Worm (Caenorhabditis elegans): ENCODE data around the gene lin-15A.

Gene lin-15A

DNA sequence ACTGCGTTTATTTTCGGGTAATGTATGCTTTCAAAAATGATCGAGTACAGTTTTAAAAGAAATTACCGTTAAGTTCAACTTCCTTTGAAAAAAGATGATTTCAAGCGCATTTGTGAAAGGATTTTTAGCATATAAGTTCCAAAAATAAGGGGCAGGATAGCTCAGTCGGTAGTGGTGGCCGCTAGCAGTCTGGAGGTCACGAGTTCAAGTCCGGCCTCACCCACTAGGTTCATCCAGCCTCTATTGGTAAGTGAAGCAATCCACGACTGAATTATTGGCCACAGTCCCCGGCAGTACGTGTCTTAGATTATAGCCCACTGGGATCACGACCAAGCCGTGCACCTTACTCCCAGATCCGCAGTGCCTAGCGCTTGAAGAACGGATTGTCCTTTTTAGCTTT is 14.8 kb upstream of the lin-15A start:
- TF ChIP-seq fkh-10 (GFP tag; optimal IDR thresholded peaks at IDR 0.05) (no peak), fos-1 (tag; optimal IDR thresholded peaks at IDR 0.05) (no peak), ceh-82 (tag; optimal IDR thresholded peaks at IDR 0.05) (no peak), nhr-28 (tag; optimal IDR thresholded peaks at IDR 0.05) (no peak), egl-5 (tag; optimal IDR thresholded peaks at IDR 0.05) (no peak), hmg-11 (tag; optimal IDR thresholded peaks at IDR 0.05) (no peak), nhr-76 (tag; optimal IDR thresholded peaks at IDR 0.05) (no peak), unc-62 (GFP tag; optimal IDR thresholded peaks at IDR 0.05) (no peak), snpc-4 (tag; optimal IDR thresholded peaks at IDR 0.05) (no peak), ztf-11 (tag; optimal IDR thresholded peaks at IDR 0.05) (no peak), nhr-77 (tag; optimal IDR thresholded peaks at IDR 0.05) (no peak), zag-1 (tag; optimal IDR thresholded peaks at IDR 0.05) (no peak), nhr-23 (tag; optimal IDR thresholded peaks at IDR 0.05) (no peak), unc-39 (tag; optimal IDR thresholded peaks at IDR 0.05) (no peak), elt-3 (tag; optimal IDR thresholded peaks at IDR 0.05) (no peak)

DNA sequence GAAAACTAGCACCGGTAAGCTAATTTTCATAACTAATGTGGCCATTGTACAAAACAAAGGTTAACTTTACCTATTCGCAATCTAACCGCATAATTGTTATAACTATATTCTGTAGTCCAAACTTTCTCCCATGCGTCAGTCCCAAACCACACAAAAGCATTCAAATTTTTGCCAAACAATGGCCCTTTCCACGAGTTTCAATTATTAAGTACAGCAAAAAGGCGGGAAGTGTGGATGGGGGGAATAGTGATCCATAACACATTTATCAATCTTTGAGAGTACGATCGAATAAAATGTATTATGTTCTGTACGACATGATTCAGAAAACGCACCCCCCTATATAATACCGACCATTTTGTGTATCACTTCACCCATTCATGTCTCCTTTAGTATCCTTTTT is 13.4 kb upstream of the lin-15A start, which contains the start of gene ZK662.6:
Gene ZK662.6 (plus strand): TSS at position 301 of the 400 bp plus-strand sequence.
- TF ChIP-seq elt-3 (tag; optimal IDR thresholded peaks at IDR 0.05): no peak
- no peak for TF ChIP-seq unc-39 (tag; optimal IDR thresholded peaks at IDR 0.05)
- TF ChIP-seq fkh-10 (GFP tag; optimal IDR thresholded peaks at IDR 0.05): no peak
- no peak for TF ChIP-seq ceh-82 (tag; optimal IDR thresholded peaks at IDR 0.05)
- TF ChIP-seq zag-1 (tag; optimal IDR thresholded peaks at IDR 0.05): no peak
- TF ChIP-seq nhr-11 (tag; optimal IDR thresholded peaks at IDR 0.05): no peak
- TF ChIP-seq unc-62 (GFP tag; optimal IDR thresholded peaks at IDR 0.05): no peak
- TF ChIP-seq pha-4 (tag; optimal IDR thresholded peaks at IDR 0.05): no peak
- no peak for TF ChIP-seq hmg-11 (tag; optimal IDR thresholded peaks at IDR 0.05)
- TF ChIP-seq nhr-237 (tag; optimal IDR thresholded peaks at IDR 0.05): no peak
- no peak for TF ChIP-seq egl-27 (tag; optimal IDR thresholded peaks at IDR 0.05)
- no peak for TF ChIP-seq lsy-12 (tag; optimal IDR thresholded peaks at IDR 0.05)
- TF ChIP-seq mml-1 (tag; optimal IDR thresholded peaks at IDR 0.05): no peak
- TF ChIP-seq mdl-1 (tag; optimal IDR thresholded peaks at IDR 0.05): no peak
- TF ChIP-seq skn-1 (tag; optimal IDR thresholded peaks at IDR 0.05): no peak

DNA sequence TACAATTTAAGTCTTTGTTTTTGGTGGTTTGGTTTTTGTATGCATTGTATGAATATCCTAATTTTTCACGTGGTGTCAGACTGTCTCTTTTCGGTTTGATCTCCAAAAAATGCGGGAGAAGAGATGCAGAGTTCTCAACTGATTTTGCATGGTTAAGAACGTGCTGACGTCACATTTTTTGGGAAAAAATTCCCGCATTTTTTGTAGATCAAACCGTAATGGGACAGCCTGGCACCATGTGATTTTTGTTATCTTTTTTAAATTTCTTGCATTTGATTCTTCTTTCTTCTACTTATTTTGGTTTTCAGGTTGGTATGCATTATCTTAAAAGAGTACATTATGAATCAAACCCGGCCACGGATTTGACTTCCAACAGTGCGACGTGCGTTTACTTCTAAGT is 10.4 kb upstream of the lin-15A start, which contains the start of gene ZK662.5:
Gene ZK662.5 (plus strand): TSS at position 301 of the 400 bp plus-strand sequence.
- no peak for TF ChIP-seq mdl-1 (tag; optimal IDR thresholded peaks at IDR 0.05)
- TF ChIP-seq egl-27 (tag; optimal IDR thresholded peaks at IDR 0.05): no peak
- no peak for TF ChIP-seq nhr-12 (tag; optimal IDR thresholded peaks at IDR 0.05)
- TF ChIP-seq snpc-4 (tag; optimal IDR thresholded peaks at IDR 0.05): no peak
- no peak for TF ChIP-seq fos-1 (tag; optimal IDR thresholded peaks at IDR 0.05)

DNA sequence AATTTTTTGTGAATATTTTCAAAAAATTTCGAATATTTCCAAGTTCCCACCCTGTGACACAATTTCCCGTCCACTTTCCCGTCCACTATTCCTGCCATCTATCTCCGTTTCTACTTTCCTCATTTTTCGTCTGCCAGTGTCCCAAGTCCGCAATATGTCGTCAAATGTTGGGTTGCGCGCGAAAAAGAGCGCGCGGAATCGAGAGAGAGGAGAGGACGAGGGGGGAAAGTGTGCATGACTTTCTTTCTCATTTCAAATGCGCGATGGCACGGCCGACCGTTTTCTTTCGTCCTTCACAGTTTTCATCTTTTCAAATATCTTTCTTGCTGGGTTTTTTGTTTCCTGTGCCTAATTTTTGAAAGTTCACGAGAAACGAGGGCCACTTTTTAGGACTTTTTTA is 6.8 kb upstream of the lin-15A start:
- peak; percentile 62 for TF ChIP-seq sea-2 (GFP tag; optimal IDR thresholded peaks at IDR 0.05)
- no peak for TF ChIP-seq nhr-11 (tag; optimal IDR thresholded peaks at IDR 0.05)
- TF ChIP-seq eor-1 (tag; optimal IDR thresholded peaks at IDR 0.05): no peak
- TF ChIP-seq snpc-4 (tag; optimal IDR thresholded peaks at IDR 0.05): peak; percentile 74
- TF ChIP-seq lin-15B (tag; optimal IDR thresholded peaks at IDR 0.05): peak; percentile 98
- no peak for TF ChIP-seq ZK546.5 (tag; optimal IDR thresholded peaks at IDR 0.05)
- TF ChIP-seq elt-2 (tag; optimal IDR thresholded peaks at IDR 0.05): peak; percentile 24
- TF ChIP-seq nhr-237 (tag; optimal IDR thresholded peaks at IDR 0.05): no peak
- peak; percentile 46 for TF ChIP-seq hmg-11 (tag; optimal IDR thresholded peaks at IDR 0.05)
- TF ChIP-seq nhr-12 (tag; optimal IDR thresholded peaks at IDR 0.05): no peak
- no peak for TF ChIP-seq egl-5 (tag; optimal IDR thresholded peaks at IDR 0.05)
- no peak for TF ChIP-seq fkh-10 (GFP tag; optimal IDR thresholded peaks at IDR 0.05)
- no peak for TF ChIP-seq zag-1 (tag; optimal IDR thresholded peaks at IDR 0.05)
- TF ChIP-seq ceh-28 (tag; optimal IDR thresholded peaks at IDR 0.05): no peak
- TF ChIP-seq aly-2 (tag; optimal IDR thresholded peaks at IDR 0.05): no peak
- TF ChIP-seq nhr-25 (tag; optimal IDR thresholded peaks at IDR 0.05): peak; percentile 68
- TF ChIP-seq elt-3 (tag; optimal IDR thresholded peaks at IDR 0.05): no peak
- TF ChIP-seq nhr-23 (tag; optimal IDR thresholded peaks at IDR 0.05): peak; percentile 48
- TF ChIP-seq ztf-11 (tag; optimal IDR thresholded peaks at IDR 0.05): no peak
- no peak for TF ChIP-seq unc-62 (GFP tag; optimal IDR thresholded peaks at IDR 0.05)
- no peak for TF ChIP-seq nhr-28 (tag; optimal IDR thresholded peaks at IDR 0.05)
- no peak for TF ChIP-seq pqm-1 (tag; optimal IDR thresholded peaks at IDR 0.05)
- no peak for TF ChIP-seq mml-1 (tag; optimal IDR thresholded peaks at IDR 0.05)
- no peak for TF ChIP-seq R02D3.7 (tag; optimal IDR thresholded peaks at IDR 0.05)
- peak; percentile 78 for TF ChIP-seq pha-4 (tag; optimal IDR thresholded peaks at IDR 0.05)
- TF ChIP-seq skn-1 (tag; optimal IDR thresholded peaks at IDR 0.05): peak; percentile 27
- TF ChIP-seq ceh-16 (tag; optimal IDR thresholded peaks at IDR 0.05): no peak
- no peak for TF ChIP-seq tbx-2 (tag; optimal IDR thresholded peaks at IDR 0.05)
- TF ChIP-seq daf-12 (tag; optimal IDR thresholded peaks at IDR 0.05): no peak
